Worm (Caenorhabditis elegans) whole organism, midembryonic: ENCODE results near the gene znf-706.

Source experiments
- T22C8.4 ChIP-seq: fragments of 200-800 bp; sonication (Bioruptor generic); IDR thresholded peaks from 2 replicates; pipeline ENCODE4 v1.3.6; 2022; ENCODE audit warnings: missing genetic modification characterization, missing compliant biosample characterization
- cog-1 ChIP-seq: sonication (generic microtip); optimal IDR thresholded peaks from 2 replicates; lab custom pipeline; 2016; ENCODE audit warnings: missing genetic modification characterization, missing compliant biosample characterization
- flt-1 ChIP-seq: fragments of 200-800 bp; sonication (Bioruptor generic); IDR thresholded peaks from 2 replicates; pipeline ENCODE4 v1.3.6; 2022; ENCODE audit warnings: missing genetic modification characterization, missing compliant biosample characterization
- klf-2 ChIP-seq: fragments of 200-800 bp; sonication (Bioruptor generic); conservative IDR thresholded peaks from 2 replicates; pipeline ENCODE4 v1.3.6; 2022; ENCODE audit warnings: missing genetic modification reagents, missing genetic modification characterization, missing compliant biosample characterization
- med-1 ChIP-seq: sonication (generic microtip); optimal IDR thresholded peaks from 2 replicates; lab custom pipeline; 2017; ENCODE audit warnings: missing genetic modification characterization, mild to moderate bottlenecking, missing compliant biosample characterization, antibody characterized with exemption, missing genetic modification reagents; ENCODE audit not compliant: insufficient read depth
- ref-1 ChIP-seq: fragments of 200-800 bp; sonication (Bioruptor generic); conservative IDR thresholded peaks from 2 replicates; pipeline ENCODE4 v1.3.6; 2022; ENCODE audit warnings: missing genetic modification reagents, missing genetic modification characterization, missing compliant biosample characterization
- tab-1 ChIP-seq: fragments of 200-800 bp; sonication (Bioruptor generic); IDR thresholded peaks from 2 replicates; pipeline ENCODE4 v1.3.6; 2022; ENCODE audit warnings: missing genetic modification characterization, missing compliant biosample characterization
- ztf-23 ChIP-seq: fragments of 200-800 bp; sonication (Bioruptor generic); IDR thresholded peaks from 2 replicates; pipeline ENCODE4 v1.3.6; 2022; ENCODE audit warnings: missing genetic modification reagents, missing genetic modification characterization, missing compliant biosample characterization
- ztf-29 ChIP-seq: fragments of 200-800 bp; sonication (Bioruptor generic); IDR thresholded peaks from 2 replicates; pipeline ENCODE4 v1.3.6; 2022; ENCODE audit warnings: missing genetic modification reagents, missing genetic modification characterization, missing compliant biosample characterization

The znf-706 gene

DNA sequence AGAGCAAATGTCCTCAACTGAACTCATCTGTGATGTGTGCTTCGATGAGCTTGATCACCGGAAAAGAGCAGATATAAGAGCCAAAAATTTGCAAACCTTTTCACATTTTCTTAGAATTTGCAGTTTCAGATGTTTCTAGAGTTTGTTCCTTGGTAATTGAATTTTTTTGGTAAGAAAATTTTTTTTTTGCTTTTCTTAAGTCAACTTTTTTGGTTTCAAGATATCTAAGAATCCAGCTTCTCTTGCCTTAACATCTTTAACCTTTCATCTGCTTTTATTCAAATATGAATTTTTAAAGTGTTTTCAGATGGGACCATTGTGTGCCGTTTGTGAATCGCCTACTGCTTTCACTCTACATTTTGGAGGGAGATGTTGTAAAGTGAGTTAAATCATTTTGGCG, 26.3 kb downstream of the znf-706 start, which contains the start of gene nhr-11:
nhr-11 (plus strand) TSS at position 301 of the 400 bp plus-strand sequence.
- TF ChIP-seq ref-1 (GFP tag; lab: Robert Waterston, UW) (no peak), klf-2 (GFP tag; lab: Robert Waterston, UW) (no peak), T22C8.4 (GFP tag; lab: Robert Waterston, UW) (no peak), flt-1 (GFP tag; lab: Robert Waterston, UW) (no peak), med-1 (GFP tag; lab: Kevin White, UChicago) (no peak), cog-1 (no peak), ztf-29 (no peak), tab-1 (GFP tag; lab: Robert Waterston, UW) (no peak), ztf-23 (GFP tag; lab: Robert Waterston, UW) (no peak)

DNA sequence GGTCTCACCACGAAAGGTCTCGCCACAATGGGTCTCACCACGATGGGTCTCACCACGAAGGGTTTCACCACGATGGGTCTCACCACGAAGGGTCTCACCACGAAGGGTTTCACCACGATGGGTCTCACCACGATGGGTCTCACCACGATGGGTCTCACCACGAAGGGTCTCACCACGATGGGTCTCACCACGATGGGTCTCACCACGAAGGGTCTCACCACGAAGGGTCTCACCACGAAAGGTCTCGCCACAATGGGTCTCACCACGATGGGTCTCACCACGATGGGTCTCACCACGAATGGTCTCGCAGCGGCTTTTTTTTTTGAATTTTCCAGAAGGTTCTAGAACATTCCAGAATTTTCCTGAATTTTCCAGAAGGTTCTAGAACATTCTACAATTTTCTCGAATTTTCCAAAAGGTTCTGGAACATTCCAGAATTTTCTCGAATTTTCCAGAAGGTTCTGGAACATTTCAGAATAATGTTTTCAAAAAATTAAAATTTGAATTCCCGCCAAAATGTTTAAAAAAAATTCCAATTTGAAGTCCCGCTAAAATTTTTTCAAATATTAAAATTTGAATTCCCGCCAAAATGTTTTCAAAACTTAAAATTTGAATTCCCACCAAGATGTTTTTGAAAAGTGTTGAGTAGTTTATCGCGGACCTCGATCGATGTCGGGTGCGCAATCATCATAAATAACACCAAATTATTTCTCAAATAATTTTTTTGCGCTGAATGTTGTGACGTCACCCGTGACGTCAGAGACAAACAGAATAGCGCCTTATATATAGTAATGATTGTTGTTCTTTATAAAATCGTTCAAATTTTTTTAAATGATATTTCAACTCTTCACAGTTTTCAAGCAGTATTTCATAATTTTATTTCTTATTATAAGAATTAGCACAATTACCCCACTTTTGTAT, 28.5 kb downstream of the znf-706 start:
- TF ChIP-seq flt-1 (GFP tag; lab: Robert Waterston, UW), result peak; percentile 34; the same call in 1 of the 2 replicates

ce11 chrIV:9063518-9063917, 32.5 kb downstream of the znf-706 start:
- TF ChIP-seq ztf-29, result no peak
- no peak for TF ChIP-seq tab-1 (GFP tag; lab: Robert Waterston, UW)
- TF ChIP-seq cog-1, result no peak
- TF ChIP-seq T22C8.4 (GFP tag; lab: Robert Waterston, UW), result no peak
- no peak for TF ChIP-seq ref-1 (GFP tag; lab: Robert Waterston, UW)
- no peak for TF ChIP-seq flt-1 (GFP tag; lab: Robert Waterston, UW)
- TF ChIP-seq ztf-23 (GFP tag; lab: Robert Waterston, UW), result no peak
- no peak for TF ChIP-seq med-1 (GFP tag; lab: Kevin White, UChicago)
- no peak for TF ChIP-seq klf-2 (GFP tag; lab: Robert Waterston, UW)

DNA sequence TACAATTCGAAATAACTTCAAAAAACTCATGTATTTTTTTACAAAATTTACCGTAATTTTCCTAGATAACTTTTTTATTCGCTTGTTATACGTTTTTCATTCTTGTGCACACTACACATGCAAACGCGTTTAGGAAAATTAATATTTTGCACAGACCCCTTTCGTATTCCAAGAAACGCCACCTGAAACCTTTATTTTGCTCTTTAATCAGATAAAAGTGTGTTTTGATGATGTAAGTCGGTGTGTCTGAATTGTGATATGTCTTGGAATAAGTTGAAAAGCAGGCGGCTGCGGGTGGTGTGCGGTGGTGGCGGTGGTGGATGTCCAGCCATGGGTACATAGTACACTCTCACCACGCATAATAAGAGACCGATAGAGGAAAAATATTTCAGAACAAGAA, 42.6 kb downstream of the znf-706 start:
- no peak for TF ChIP-seq ztf-29
- no peak for TF ChIP-seq cog-1
- no peak for TF ChIP-seq klf-2 (GFP tag; lab: Robert Waterston, UW)
- no peak for TF ChIP-seq ref-1 (GFP tag; lab: Robert Waterston, UW)
- no peak for TF ChIP-seq ztf-23 (GFP tag; lab: Robert Waterston, UW)
- TF ChIP-seq T22C8.4 (GFP tag; lab: Robert Waterston, UW), result no peak
- no peak for TF ChIP-seq tab-1 (GFP tag; lab: Robert Waterston, UW)
- no peak for TF ChIP-seq flt-1 (GFP tag; lab: Robert Waterston, UW)

DNA sequence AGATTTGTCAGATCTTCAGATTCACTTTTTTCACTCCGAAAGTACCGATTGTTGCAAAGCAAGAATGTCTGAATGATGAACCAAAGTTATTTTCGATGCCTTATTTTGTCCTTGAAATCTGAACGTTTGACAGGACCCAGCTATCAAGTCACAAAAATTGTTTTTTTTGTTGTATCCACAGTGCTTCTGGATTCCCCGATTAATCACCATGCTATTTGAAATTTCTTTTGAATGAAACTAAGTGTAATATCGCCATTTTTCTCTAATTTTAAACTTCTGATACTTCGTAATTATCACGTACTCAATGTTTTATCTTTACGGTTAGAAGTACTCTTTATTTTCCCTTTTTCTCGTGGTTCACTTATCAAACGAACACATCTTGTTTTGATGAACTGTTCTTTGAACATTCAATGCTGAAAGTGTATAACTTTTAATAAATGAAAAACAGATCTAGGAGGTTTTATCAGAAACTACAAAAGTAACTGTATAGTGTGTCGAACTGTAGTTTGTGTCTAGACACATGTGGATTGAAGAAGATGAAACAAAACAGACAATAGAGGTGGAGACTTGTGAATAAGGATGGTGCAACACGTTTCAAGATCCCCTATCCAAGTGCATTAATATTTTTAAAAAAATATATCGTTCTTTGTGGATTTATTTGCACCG, 44.4 kb downstream of the znf-706 start:
- TF ChIP-seq med-1 (GFP tag; lab: Kevin White, UChicago) (no peak), flt-1 (GFP tag; lab: Robert Waterston, UW) (no peak), tab-1 (GFP tag; lab: Robert Waterston, UW) (no peak), ztf-23 (GFP tag; lab: Robert Waterston, UW) (no peak), ztf-29 (no peak), klf-2 (GFP tag; lab: Robert Waterston, UW) (no peak), T22C8.4 (GFP tag; lab: Robert Waterston, UW) (no peak), cog-1 (no peak), ref-1 (GFP tag; lab: Robert Waterston, UW) (no peak)

DNA sequence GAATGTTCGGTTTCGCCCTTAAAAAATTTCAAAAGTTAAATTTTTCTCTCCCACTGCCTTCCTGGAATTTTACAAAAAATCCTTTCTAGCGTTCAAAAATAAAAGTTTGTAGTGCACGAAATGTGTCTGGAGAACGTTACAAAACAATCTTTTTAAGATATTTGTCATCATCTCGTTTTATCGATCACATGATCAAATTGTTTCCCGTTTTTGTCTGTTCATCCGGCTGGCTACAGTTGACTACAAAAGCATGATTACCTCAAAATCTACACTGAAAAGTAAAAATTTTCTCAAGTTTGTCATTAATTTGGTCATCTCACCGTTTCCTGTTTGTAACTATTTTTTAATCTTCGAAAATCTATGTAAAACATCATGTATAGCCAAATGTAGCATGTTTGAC, 45.0 kb downstream of the znf-706 start:
- TF ChIP-seq med-1 (GFP tag; lab: Kevin White, UChicago) (no peak), T22C8.4 (GFP tag; lab: Robert Waterston, UW) (no peak), ref-1 (GFP tag; lab: Robert Waterston, UW) (no peak), ztf-29 (no peak), ztf-23 (GFP tag; lab: Robert Waterston, UW) (no peak), klf-2 (GFP tag; lab: Robert Waterston, UW) (no peak), tab-1 (GFP tag; lab: Robert Waterston, UW) (no peak), cog-1 (no peak)
